Fruit fly (Drosophila melanogaster): ENCODE data around the gene side-VI.

dm6 chr3R:11081701-11082100 lies 109.5 kb downstream of the side-VI start:
- TF ChIP-seq Sp1 (GFP tag; optimal IDR thresholded peaks at IDR 0.05) (no peak), woc (GFP tag; optimal IDR thresholded peaks at IDR 0.05) (no peak), h (GFP tag; optimal IDR thresholded peaks at IDR 0.05) (no peak), Rel (GFP tag; optimal IDR thresholded peaks at IDR 0.05) (no peak), Rel (tag; optimal IDR thresholded peaks at IDR 0.05) (no peak), ey (GFP tag; optimal IDR thresholded peaks at IDR 0.05) (no peak), OdsH (GFP tag; optimal IDR thresholded peaks at IDR 0.05) (no peak), foxo (GFP tag; optimal IDR thresholded peaks at IDR 0.05) (no peak), CrebA (GFP tag; optimal IDR thresholded peaks at IDR 0.05; ENCODE audit: borderline replicate concordance) (no peak)
